Worm (Caenorhabditis elegans) whole organism, mixed stage, embryonic: ENCODE results near the gene srx-115.

Experiments
- M03D4.4 ChIP-seq: sonication (generic microtip); optimal IDR thresholded peaks from 2 replicates; lab custom pipeline; 2017; ENCODE audit warnings: mild to moderate bottlenecking, missing genetic modification characterization, missing compliant biosample characterization
- bed-3 ChIP-seq: fragments of 200-800 bp; sonication (Bioruptor generic); optimal IDR thresholded peaks from 3 replicates; lab custom pipeline; 2018; ENCODE audit warnings: mild to moderate bottlenecking, missing genetic modification characterization, moderate library complexity, missing compliant biosample characterization
- blmp-1 ChIP-seq: fragments of 150-350 bp; optimal IDR thresholded peaks from 2 replicates; lab custom pipeline; 2014; ENCODE audit warnings: missing biosample characterization, missing genetic modification characterization
- ceh-39 ChIP-seq: fragments of 150-350 bp; optimal IDR thresholded peaks from 2 replicates; lab custom pipeline; 2014; ENCODE audit warnings: missing biosample characterization, missing genetic modification characterization
- ceh-43 ChIP-seq: fragments of 200-800 bp; sonication (Bioruptor generic); optimal IDR thresholded peaks from 2 replicates; lab custom pipeline; 2018; ENCODE audit warnings: mild to moderate bottlenecking, missing genetic modification characterization, moderate library complexity, missing compliant biosample characterization
- ceh-83 ChIP-seq: fragments of 200-800 bp; sonication (Bioruptor generic); optimal IDR thresholded peaks from 2 replicates; lab custom pipeline; 2018; ENCODE audit warnings: mild to moderate bottlenecking, missing genetic modification characterization, missing compliant biosample characterization
- ces-1 ChIP-seq: fragments of 150-350 bp; optimal IDR thresholded peaks from 2 replicates; lab custom pipeline; 2014; ENCODE audit warnings: missing biosample characterization, missing genetic modification reagents, missing genetic modification characterization
- cnd-1 ChIP-seq: fragments of 200-800 bp; sonication (Bioruptor generic); optimal IDR thresholded peaks from 2 replicates; lab custom pipeline; 2018; ENCODE audit warnings: mild to moderate bottlenecking, missing genetic modification characterization, missing compliant biosample characterization
- drap-1 ChIP-seq: fragments of 200-800 bp; sonication (Bioruptor generic); optimal IDR thresholded peaks from 3 replicates; lab custom pipeline; 2018; ENCODE audit warnings: mild to moderate bottlenecking, missing genetic modification characterization, missing compliant biosample characterization
- elt-1 ChIP-seq: sonication (generic microtip); optimal IDR thresholded peaks from 2 replicates; lab custom pipeline; 2017; ENCODE audit warnings: missing genetic modification characterization, mild to moderate bottlenecking, missing compliant biosample characterization, antibody characterized with exemption, moderate library complexity, borderline replicate concordance; ENCODE audit not compliant: insufficient read depth
- elt-3 ChIP-seq: fragments of 150-350 bp; optimal IDR thresholded peaks from 2 replicates; lab custom pipeline; 2014; ENCODE audit warnings: missing biosample characterization, missing genetic modification characterization
- flh-1 ChIP-seq: fragments of 200-800 bp; sonication (Bioruptor generic); optimal IDR thresholded peaks from 2 replicates; lab custom pipeline; 2018; ENCODE audit warnings: mild to moderate bottlenecking, missing genetic modification characterization, moderate library complexity, missing compliant biosample characterization
- ham-2 ChIP-seq: fragments of 200-800 bp; sonication (Bioruptor generic); optimal IDR thresholded peaks from 2 replicates; lab custom pipeline; 2018; ENCODE audit warnings: mild to moderate bottlenecking, missing genetic modification characterization, missing compliant biosample characterization
- hlh-1 ChIP-seq: fragments of 150-350 bp; optimal IDR thresholded peaks from 2 replicates; lab custom pipeline; 2014; ENCODE audit warnings: missing biosample characterization, missing genetic modification reagents, missing genetic modification characterization
- lin-13 ChIP-seq: fragments of 150-350 bp; optimal IDR thresholded peaks from 2 replicates; lab custom pipeline; 2014; ENCODE audit warnings: missing biosample characterization, missing genetic modification characterization
- lin-32 ChIP-seq: fragments of 200-800 bp; sonication (Bioruptor generic); optimal IDR thresholded peaks from 2 replicates; lab custom pipeline; 2018; ENCODE audit warnings: mild to moderate bottlenecking, missing genetic modification characterization, missing compliant biosample characterization
- lsy-2 ChIP-seq: fragments of 150-350 bp; optimal IDR thresholded peaks from 2 replicates; lab custom pipeline; 2014; ENCODE audit warnings: missing biosample characterization, missing genetic modification characterization
- mab-5 ChIP-seq: fragments of 150-350 bp; optimal IDR thresholded peaks from 2 replicates; lab custom pipeline; 2014; ENCODE audit warnings: missing biosample characterization, missing genetic modification characterization
- mep-1 ChIP-seq: fragments of 150-350 bp; optimal IDR thresholded peaks from 2 replicates; lab custom pipeline; 2017; ENCODE audit warnings: missing biosample characterization, missing genetic modification reagents, missing genetic modification characterization, inconsistent platforms
- mls-2 ChIP-seq: sonication (generic microtip); optimal IDR thresholded peaks from 2 replicates; lab custom pipeline; 2016; ENCODE audit warnings: mild to moderate bottlenecking, missing genetic modification characterization, moderate library complexity, missing compliant biosample characterization
- nhr-12 ChIP-seq: fragments of 150-350 bp; optimal IDR thresholded peaks from 2 replicates; lab custom pipeline; 2014; ENCODE audit warnings: missing biosample characterization, missing genetic modification characterization
- nhr-2 ChIP-seq: fragments of 150-350 bp; optimal IDR thresholded peaks from 2 replicates; lab custom pipeline; 2014; ENCODE audit warnings: missing biosample characterization, missing genetic modification characterization
- nhr-237 ChIP-seq: fragments of 150-350 bp; optimal IDR thresholded peaks from 2 replicates; lab custom pipeline; 2014; ENCODE audit warnings: missing biosample characterization, missing genetic modification characterization
- nhr-28 ChIP-seq: fragments of 150-350 bp; optimal IDR thresholded peaks from 2 replicates; lab custom pipeline; 2014; ENCODE audit warnings: missing biosample characterization, missing genetic modification characterization
- nhr-76 ChIP-seq: sonication (generic microtip); optimal IDR thresholded peaks from 2 replicates; lab custom pipeline; 2017; ENCODE audit warnings: missing biosample characterization, missing genetic modification characterization
- pha-4 ChIP-seq: fragments of 150-350 bp; optimal IDR thresholded peaks from 2 replicates; lab custom pipeline; 2018; ENCODE audit warnings: missing biosample characterization, missing genetic modification reagents, missing genetic modification characterization
- sem-2 ChIP-seq: fragments of 200-800 bp; sonication (Bioruptor generic); optimal IDR thresholded peaks from 2 replicates; lab custom pipeline; 2018; ENCODE audit warnings: mild to moderate bottlenecking, missing genetic modification characterization, missing compliant biosample characterization
- snpc-4 ChIP-seq: fragments of 150-350 bp; optimal IDR thresholded peaks from 2 replicates; lab custom pipeline; 2014; ENCODE audit warnings: missing biosample characterization, missing genetic modification characterization
- sptf-1 ChIP-seq: sonication (generic microtip); optimal IDR thresholded peaks from 2 replicates; lab custom pipeline; 2017; ENCODE audit warnings: mild to moderate bottlenecking, missing genetic modification characterization, moderate library complexity, missing compliant biosample characterization
- tbx-8 ChIP-seq: fragments of 200-800 bp; sonication (Bioruptor generic); optimal IDR thresholded peaks from 2 replicates; lab custom pipeline; 2018; ENCODE audit warnings: mild to moderate bottlenecking, missing genetic modification characterization, moderate library complexity, missing compliant biosample characterization
- unc-120 ChIP-seq: sonication (generic microtip); optimal IDR thresholded peaks from 2 replicates; lab custom pipeline; 2017; ENCODE audit warnings: missing genetic modification characterization, missing compliant biosample characterization; ENCODE audit not compliant: poor library complexity, severe bottlenecking
- unc-39 ChIP-seq: fragments of 150-350 bp; optimal IDR thresholded peaks from 2 replicates; lab custom pipeline; 2014; ENCODE audit warnings: missing biosample characterization, missing genetic modification characterization
- unc-62 ChIP-seq: fragments of 150-350 bp; optimal IDR thresholded peaks from 2 replicates; lab custom pipeline; 2014; ENCODE audit warnings: missing biosample characterization, missing genetic modification reagents, missing genetic modification characterization
- zip-8 ChIP-seq: fragments of 150-350 bp; optimal IDR thresholded peaks from 2 replicates; lab custom pipeline; 2014; ENCODE audit warnings: missing biosample characterization, missing genetic modification characterization
- ztf-11 ChIP-seq: fragments of 150-350 bp; optimal IDR thresholded peaks from 2 replicates; lab custom pipeline; 2014; ENCODE audit warnings: missing biosample characterization, missing genetic modification characterization

srx-115 gene

ce11 chrV:8776270-8776669 lies 4.6 kb downstream of the srx-115 start, which contains the start of gene B0507.1:
B0507.1 (plus strand) TSS chrV:8776570.
- no peak for TF ChIP-seq nhr-2 (tag; lab: Kevin White, UChicago)
- no peak for TF ChIP-seq M03D4.4 (tag; lab: Kevin White, UChicago)
- no peak for TF ChIP-seq pha-4

ce11 chrV:8781164-8781563 lies 9.5 kb downstream of the srx-115 start:
- no peak for TF ChIP-seq ceh-83 (GFP tag; lab: Kevin White, UChicago)
- no peak for TF ChIP-seq elt-1
- no peak for TF ChIP-seq mep-1 (tag; lab: Kevin White, UChicago)
- TF ChIP-seq flh-1 (GFP tag; lab: Kevin White, UChicago) = no peak
- TF ChIP-seq nhr-76 (tag; lab: Kevin White, UChicago) = no peak
- TF ChIP-seq lin-32 = no peak
- TF ChIP-seq blmp-1 (tag; lab: Kevin White, UChicago) = no peak
- no peak for TF ChIP-seq snpc-4 (tag; lab: Kevin White, UChicago)
- TF ChIP-seq nhr-237 (tag; lab: Kevin White, UChicago) = no peak
- no peak for TF ChIP-seq nhr-2 (tag; lab: Kevin White, UChicago)
- no peak for TF ChIP-seq zip-8
- TF ChIP-seq lin-13 (tag; lab: Kevin White, UChicago) = no peak
- TF ChIP-seq unc-120 (tag; lab: Kevin White, UChicago) = no peak
- TF ChIP-seq lsy-2 (tag; lab: Kevin White, UChicago) = no peak
- TF ChIP-seq cnd-1 (tag; lab: Kevin White, UChicago) = no peak

ce11 chrV:8782112-8782511 lies 10.4 kb downstream of the srx-115 start:
- no peak for TF ChIP-seq nhr-237 (tag; lab: Kevin White, UChicago)
- peak; percentile 33 for TF ChIP-seq sptf-1 (tag; lab: Kevin White, UChicago)

- TF ChIP-seq mep-1 (tag; lab: Kevin White, UChicago) = peak; percentile 28
- peak; percentile 48 for TF ChIP-seq pha-4
- peak; percentile 31 for TF ChIP-seq hlh-1 (tag; lab: Kevin White, UChicago)
- TF ChIP-seq lsy-2 (tag; lab: Kevin White, UChicago) = no peak
Observed at ce11 chrV:8784485-8784884, 12.8 kb downstream of the srx-115 start.

ce11 chrV:8785526-8785925 lies 13.8 kb downstream of the srx-115 start:
- peak; percentile 11 for TF ChIP-seq lin-13 (tag; lab: Kevin White, UChicago)
- no peak for TF ChIP-seq lin-32
- no peak for TF ChIP-seq nhr-76 (tag; lab: Kevin White, UChicago)
- peak; percentile 55 for TF ChIP-seq tbx-8
- no peak for TF ChIP-seq snpc-4 (tag; lab: Kevin White, UChicago)
- TF ChIP-seq sptf-1 (tag; lab: Kevin White, UChicago) = peak; percentile 77
- peak; percentile 24 for TF ChIP-seq hlh-1 (tag; lab: Kevin White, UChicago)
- no peak for TF ChIP-seq ces-1 (GFP tag; lab: Kevin White, UChicago)
- peak; percentile 27 for TF ChIP-seq ceh-83 (GFP tag; lab: Kevin White, UChicago)
- peak; percentile 46 for TF ChIP-seq mls-2
- no peak for TF ChIP-seq bed-3
- TF ChIP-seq zip-8 = no peak
- TF ChIP-seq sem-2 = no peak
- TF ChIP-seq pha-4 = peak; percentile 66
- TF ChIP-seq unc-120 (tag; lab: Kevin White, UChicago) = peak; percentile 63
- TF ChIP-seq mep-1 (tag; lab: Kevin White, UChicago) = peak; percentile 23
- no peak for TF ChIP-seq mab-5 (tag; lab: Kevin White, UChicago)
- TF ChIP-seq unc-39 (tag; lab: Kevin White, UChicago) = no peak
- TF ChIP-seq lsy-2 (tag; lab: Kevin White, UChicago) = peak; percentile 6
- TF ChIP-seq drap-1 = peak; percentile 64
- no peak for TF ChIP-seq nhr-12
- TF ChIP-seq unc-62 (GFP tag; lab: Kevin White, UChicago) = peak; percentile 70
- peak; percentile 91 for TF ChIP-seq ztf-11 (tag; lab: Kevin White, UChicago)
- TF ChIP-seq elt-1 = no peak
- TF ChIP-seq nhr-28 (tag; lab: Kevin White, UChicago) = no peak
- peak; percentile 73 for TF ChIP-seq M03D4.4 (tag; lab: Kevin White, UChicago)
- no peak for TF ChIP-seq elt-3 (tag; lab: Kevin White, UChicago)
- TF ChIP-seq nhr-2 (tag; lab: Kevin White, UChicago) = no peak
- TF ChIP-seq ham-2 (GFP tag; lab: Kevin White, UChicago) = peak; percentile 96
- peak; percentile 8 for TF ChIP-seq ceh-39 (tag; lab: Kevin White, UChicago)
- TF ChIP-seq cnd-1 (tag; lab: Kevin White, UChicago) = peak; percentile 86
- no peak for TF ChIP-seq ceh-43 (GFP tag; lab: Kevin White, UChicago)
- TF ChIP-seq blmp-1 (tag; lab: Kevin White, UChicago) = no peak
- no peak for TF ChIP-seq flh-1 (GFP tag; lab: Kevin White, UChicago)
- no peak for TF ChIP-seq nhr-237 (tag; lab: Kevin White, UChicago)
